Fruit fly (Drosophila melanogaster): ENCODE results near the gene ome.
A peak's percentile ranks its signal among the peaks of the same experiment; 100 is the strongest.

ome gene

DNA sequence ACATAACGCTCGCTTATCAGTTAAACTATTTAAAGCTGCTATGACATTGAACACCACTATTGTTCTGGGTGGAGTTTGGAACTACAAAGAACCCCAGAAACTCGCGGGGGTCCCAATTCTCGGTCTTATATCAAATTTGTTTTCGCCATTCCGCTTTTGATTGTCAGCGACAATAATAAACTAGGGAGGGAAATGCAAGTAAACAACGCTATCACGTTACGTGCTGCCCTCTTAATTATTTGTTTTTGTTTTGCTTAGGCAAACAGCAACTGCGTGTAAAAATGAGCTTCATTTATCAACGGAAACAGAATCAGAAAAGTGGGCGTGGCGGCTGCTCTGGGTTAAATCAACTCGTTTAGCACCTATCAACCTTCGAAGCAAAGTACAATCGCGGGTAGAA lies 107.5 kb downstream of the ome start (continued):
- TF ChIP-seq hbn (GFP tag; IDR thresholded peaks at IDR 0.05; ENCODE audit: partially characterized antibody) (no peak), ac (GFP tag; optimal IDR thresholded peaks at IDR 0.05) (no peak), CG18619 (GFP tag; optimal IDR thresholded peaks at IDR 0.05) (peak; percentile 45), Neu2 (GFP tag; optimal IDR thresholded peaks at IDR 0.05; ENCODE audit: borderline replicate concordance) (no peak), CG1024 (GFP tag; IDR thresholded peaks at IDR 0.05) (no peak), schlank (tag; optimal IDR thresholded peaks at IDR 0.05) (peak; percentile 44), CG32772 (GFP tag; IDR thresholded peaks at IDR 0.05) (no peak), CG3407 (GFP tag; optimal IDR thresholded peaks at IDR 0.05) (peak; percentile 76), tna (GFP tag; IDR thresholded peaks at IDR 0.05; ENCODE audit: partially characterized antibody) (no peak), z (GFP tag; IDR thresholded peaks at IDR 0.05) (0 out of 3 replicates have a peak, but pooled peaks have one; percentile 12), CG13296 (GFP tag; optimal IDR thresholded peaks at IDR 0.05) (peak; percentile 64), CG6765 (GFP tag; optimal IDR thresholded peaks at IDR 0.05) (peak; percentile 44), CG12155 (GFP tag; optimal IDR thresholded peaks at IDR 0.05) (no peak), E2f1 (GFP tag; IDR thresholded peaks at IDR 0.05) (no peak), CG4820 (GFP tag; optimal IDR thresholded peaks at IDR 0.05) (no peak), B-H1 (GFP tag; IDR thresholded peaks at IDR 0.05) (no peak), CG4328 (GFP tag; optimal IDR thresholded peaks at IDR 0.05) (peak; percentile 43), Oli (tag; optimal IDR thresholded peaks at IDR 0.05) (no peak), CG12104 (GFP tag; optimal IDR thresholded peaks at IDR 0.05) (no peak), Myb (GFP tag; optimal IDR thresholded peaks at IDR 0.05) (no peak), danr (GFP tag; IDR thresholded peaks at IDR 0.05) (no peak), B-H2 (GFP tag; optimal IDR thresholded peaks at IDR 0.05) (no peak), CG1603 (tag; optimal IDR thresholded peaks at IDR 0.05) (peak; percentile 53), Hsf (GFP tag; optimal IDR thresholded peaks at IDR 0.05) (no peak), gt (GFP tag; IDR thresholded peaks at IDR 0.05) (no peak), CG8765 (GFP tag; IDR thresholded peaks at IDR 0.05) (no peak), Taf1 (GFP tag; IDR thresholded peaks at IDR 0.05) (no peak), klu (GFP tag; IDR thresholded peaks at IDR 0.05) (no peak), psq (GFP tag; optimal IDR thresholded peaks at IDR 0.05) (no peak), pb (GFP tag; optimal IDR thresholded peaks at IDR 0.05) (no peak), ATbp (GFP tag; optimal IDR thresholded peaks at IDR 0.05) (peak; percentile 74), zen (tag; optimal IDR thresholded peaks at IDR 0.05) (no peak), nom (GFP tag; optimal IDR thresholded peaks at IDR 0.05) (no peak), CG4617 (GFP tag; optimal IDR thresholded peaks at IDR 0.05; ENCODE audit: borderline replicate concordance) (no peak), CG34422 (GFP tag; IDR thresholded peaks at IDR 0.05) (no peak), gsb (GFP tag; IDR thresholded peaks at IDR 0.05) (no peak), Usf (GFP tag; optimal IDR thresholded peaks at IDR 0.05) (no peak), Antp (GFP tag; optimal IDR thresholded peaks at IDR 0.05) (no peak), CG12942 (GFP tag; optimal IDR thresholded peaks at IDR 0.05) (peak; percentile 18), ash1 (GFP tag; optimal IDR thresholded peaks at IDR 0.05) (no peak), bab2 (GFP tag; optimal IDR thresholded peaks at IDR 0.05) (peak; percentile 31), br (optimal IDR thresholded peaks at IDR 0.05) (no peak), luna (GFP tag; optimal IDR thresholded peaks at IDR 0.05) (no peak), ham (GFP tag; IDR thresholded peaks at IDR 0.05) (no peak), gcm2 (GFP tag; optimal IDR thresholded peaks at IDR 0.05) (peak; percentile 40), odd (GFP tag; optimal IDR thresholded peaks at IDR 0.05) (peak; percentile 65), CG10565 (GFP tag; optimal IDR thresholded peaks at IDR 0.05) (no peak), CG17186 (GFP tag; optimal IDR thresholded peaks at IDR 0.05) (peak; percentile 34), gsb-n (tag; optimal IDR thresholded peaks at IDR 0.05) (peak; percentile 24), CG11696 (GFP tag; IDR thresholded peaks at IDR 0.05) (no peak), tll (GFP tag; optimal IDR thresholded peaks at IDR 0.05) (no peak), CG9797 (GFP tag; optimal IDR thresholded peaks at IDR 0.05) (no peak)

All from whole organism, embryonic.